Worm (Caenorhabditis elegans) whole organism, mixed stage, embryonic: Measurements from ENCODE around the gene W06A11.1.
A peak's percentile ranks its signal among the peaks of the same experiment; 100 is the strongest.

Experiments
- M03D4.4 ChIP-seq: sonication (generic microtip); optimal IDR thresholded peaks from 2 replicates; lab custom pipeline; 2017; ENCODE audit warnings: mild to moderate bottlenecking, missing genetic modification characterization, missing compliant biosample characterization
- bed-3 ChIP-seq: fragments of 200-800 bp; sonication (Bioruptor generic); optimal IDR thresholded peaks from 3 replicates; lab custom pipeline; 2018; ENCODE audit warnings: mild to moderate bottlenecking, missing genetic modification characterization, moderate library complexity, missing compliant biosample characterization
- blmp-1 ChIP-seq: fragments of 150-350 bp; optimal IDR thresholded peaks from 2 replicates; lab custom pipeline; 2014; ENCODE audit warnings: missing biosample characterization, missing genetic modification characterization
- ceh-39 ChIP-seq: fragments of 150-350 bp; optimal IDR thresholded peaks from 2 replicates; lab custom pipeline; 2014; ENCODE audit warnings: missing biosample characterization, missing genetic modification characterization
- ceh-43 ChIP-seq: fragments of 200-800 bp; sonication (Bioruptor generic); optimal IDR thresholded peaks from 2 replicates; lab custom pipeline; 2018; ENCODE audit warnings: mild to moderate bottlenecking, missing genetic modification characterization, moderate library complexity, missing compliant biosample characterization
- ceh-83 ChIP-seq: fragments of 200-800 bp; sonication (Bioruptor generic); optimal IDR thresholded peaks from 2 replicates; lab custom pipeline; 2018; ENCODE audit warnings: mild to moderate bottlenecking, missing genetic modification characterization, missing compliant biosample characterization
- ces-1 ChIP-seq: fragments of 150-350 bp; optimal IDR thresholded peaks from 2 replicates; lab custom pipeline; 2014; ENCODE audit warnings: missing biosample characterization, missing genetic modification reagents, missing genetic modification characterization
- elt-1 ChIP-seq: sonication (generic microtip); optimal IDR thresholded peaks from 2 replicates; lab custom pipeline; 2017; ENCODE audit warnings: missing genetic modification characterization, mild to moderate bottlenecking, missing compliant biosample characterization, antibody characterized with exemption, moderate library complexity, borderline replicate concordance; ENCODE audit not compliant: insufficient read depth
- elt-3 ChIP-seq: fragments of 150-350 bp; optimal IDR thresholded peaks from 2 replicates; lab custom pipeline; 2014; ENCODE audit warnings: missing biosample characterization, missing genetic modification characterization
- hlh-1 ChIP-seq: fragments of 150-350 bp; optimal IDR thresholded peaks from 2 replicates; lab custom pipeline; 2014; ENCODE audit warnings: missing biosample characterization, missing genetic modification reagents, missing genetic modification characterization
- lin-13 ChIP-seq: fragments of 150-350 bp; optimal IDR thresholded peaks from 2 replicates; lab custom pipeline; 2014; ENCODE audit warnings: missing biosample characterization, missing genetic modification characterization
- lsy-2 ChIP-seq: fragments of 150-350 bp; optimal IDR thresholded peaks from 2 replicates; lab custom pipeline; 2014; ENCODE audit warnings: missing biosample characterization, missing genetic modification characterization
- mab-5 ChIP-seq: fragments of 150-350 bp; optimal IDR thresholded peaks from 2 replicates; lab custom pipeline; 2014; ENCODE audit warnings: missing biosample characterization, missing genetic modification characterization
- mep-1 ChIP-seq: fragments of 150-350 bp; optimal IDR thresholded peaks from 2 replicates; lab custom pipeline; 2017; ENCODE audit warnings: missing biosample characterization, missing genetic modification reagents, missing genetic modification characterization, inconsistent platforms
- mls-2 ChIP-seq: sonication (generic microtip); optimal IDR thresholded peaks from 2 replicates; lab custom pipeline; 2016; ENCODE audit warnings: mild to moderate bottlenecking, missing genetic modification characterization, moderate library complexity, missing compliant biosample characterization
- nhr-12 ChIP-seq: fragments of 150-350 bp; optimal IDR thresholded peaks from 2 replicates; lab custom pipeline; 2014; ENCODE audit warnings: missing biosample characterization, missing genetic modification characterization
- nhr-2 ChIP-seq: fragments of 150-350 bp; optimal IDR thresholded peaks from 2 replicates; lab custom pipeline; 2014; ENCODE audit warnings: missing biosample characterization, missing genetic modification characterization
- nhr-237 ChIP-seq: fragments of 150-350 bp; optimal IDR thresholded peaks from 2 replicates; lab custom pipeline; 2014; ENCODE audit warnings: missing biosample characterization, missing genetic modification characterization
- nhr-28 ChIP-seq: fragments of 150-350 bp; optimal IDR thresholded peaks from 2 replicates; lab custom pipeline; 2014; ENCODE audit warnings: missing biosample characterization, missing genetic modification characterization
- nhr-76 ChIP-seq: sonication (generic microtip); optimal IDR thresholded peaks from 2 replicates; lab custom pipeline; 2017; ENCODE audit warnings: missing biosample characterization, missing genetic modification characterization
- snpc-4 ChIP-seq: fragments of 150-350 bp; optimal IDR thresholded peaks from 2 replicates; lab custom pipeline; 2014; ENCODE audit warnings: missing biosample characterization, missing genetic modification characterization
- sptf-1 ChIP-seq: sonication (generic microtip); optimal IDR thresholded peaks from 2 replicates; lab custom pipeline; 2017; ENCODE audit warnings: mild to moderate bottlenecking, missing genetic modification characterization, moderate library complexity, missing compliant biosample characterization
- tbx-8 ChIP-seq: fragments of 200-800 bp; sonication (Bioruptor generic); optimal IDR thresholded peaks from 2 replicates; lab custom pipeline; 2018; ENCODE audit warnings: mild to moderate bottlenecking, missing genetic modification characterization, moderate library complexity, missing compliant biosample characterization
- unc-120 ChIP-seq: sonication (generic microtip); optimal IDR thresholded peaks from 2 replicates; lab custom pipeline; 2017; ENCODE audit warnings: missing genetic modification characterization, missing compliant biosample characterization; ENCODE audit not compliant: poor library complexity, severe bottlenecking
- unc-39 ChIP-seq: fragments of 150-350 bp; optimal IDR thresholded peaks from 2 replicates; lab custom pipeline; 2014; ENCODE audit warnings: missing biosample characterization, missing genetic modification characterization
- unc-62 ChIP-seq: fragments of 150-350 bp; optimal IDR thresholded peaks from 2 replicates; lab custom pipeline; 2014; ENCODE audit warnings: missing biosample characterization, missing genetic modification reagents, missing genetic modification characterization
- zip-8 ChIP-seq: fragments of 150-350 bp; optimal IDR thresholded peaks from 2 replicates; lab custom pipeline; 2014; ENCODE audit warnings: missing biosample characterization, missing genetic modification characterization
- ztf-11 ChIP-seq: fragments of 150-350 bp; optimal IDR thresholded peaks from 2 replicates; lab custom pipeline; 2014; ENCODE audit warnings: missing biosample characterization, missing genetic modification characterization

The W06A11.1 gene

ce11 chrII:4067258-4067657, at the start of gene W06A11.1:
TSS of gene W06A11.1 (plus strand) at chrII:4067558.
- TF ChIP-seq ceh-39 (tag; lab: Kevin White, UChicago), result no peak
- TF ChIP-seq nhr-12, result no peak
- TF ChIP-seq elt-1 (tag; lab: Kevin White, UChicago), result no peak
- TF ChIP-seq zip-8 (tag; lab: Kevin White, UChicago), result no peak

DNA sequence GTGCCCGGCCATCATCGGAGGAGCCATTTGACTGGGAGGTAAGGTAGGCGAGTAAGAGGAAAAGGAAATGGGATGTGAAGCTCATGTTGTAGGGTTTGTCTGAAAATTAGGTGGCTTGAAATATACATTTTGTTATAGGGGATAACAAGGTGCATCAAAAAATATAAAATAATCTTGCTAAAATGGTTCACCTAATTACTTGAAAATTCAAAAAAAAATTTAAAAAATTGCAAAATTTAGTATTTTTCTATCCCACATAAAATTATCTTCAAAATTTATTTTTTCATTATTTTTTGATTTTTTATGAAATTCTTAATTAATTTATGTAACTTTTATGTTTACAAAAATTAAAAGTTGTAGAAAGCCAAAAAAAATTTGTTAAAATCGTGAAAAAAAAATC, 48.7 kb upstream of the W06A11.1 start, which contains the start of gene K07D4.6:
Gene K07D4.6, minus strand, starts transcription at position 101 of the 400 bp plus-strand sequence.
- TF ChIP-seq mls-2 (no peak), mep-1 (tag; lab: Kevin White, UChicago) (no peak), elt-1 (tag; lab: Kevin White, UChicago) (no peak), nhr-237 (tag; lab: Kevin White, UChicago) (no peak), ztf-11 (tag; lab: Kevin White, UChicago) (no peak), unc-39 (tag; lab: Kevin White, UChicago) (no peak), nhr-28 (no peak), elt-3 (tag; lab: Kevin White, UChicago) (no peak)

DNA sequence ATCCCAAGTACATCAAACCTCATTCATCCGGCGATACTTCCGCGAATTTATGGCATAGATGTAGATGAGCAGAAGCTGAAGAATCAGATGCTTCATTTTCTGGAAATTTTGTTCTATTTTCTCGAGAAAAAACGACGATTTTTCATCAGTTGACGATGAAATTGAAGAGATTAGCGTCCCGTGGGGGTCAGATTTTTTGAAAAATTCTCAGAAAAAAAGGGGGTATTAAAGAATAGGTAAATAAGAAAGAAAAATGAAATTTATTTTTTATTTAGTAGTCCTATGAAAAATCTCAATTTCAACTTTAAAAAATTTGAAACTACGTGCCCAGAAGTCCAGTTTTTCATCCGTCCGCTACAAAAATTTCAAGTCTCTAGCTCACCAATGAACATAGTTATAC, 41.9 kb upstream of the W06A11.1 start, which contains the start of gene K07D4.5:
Gene K07D4.5, minus strand, starts transcription at position 101 of the 400 bp plus-strand sequence.
- no peak for TF ChIP-seq unc-62 (GFP tag; lab: Kevin White, UChicago)
- no peak for TF ChIP-seq nhr-2 (tag; lab: Kevin White, UChicago)

DNA sequence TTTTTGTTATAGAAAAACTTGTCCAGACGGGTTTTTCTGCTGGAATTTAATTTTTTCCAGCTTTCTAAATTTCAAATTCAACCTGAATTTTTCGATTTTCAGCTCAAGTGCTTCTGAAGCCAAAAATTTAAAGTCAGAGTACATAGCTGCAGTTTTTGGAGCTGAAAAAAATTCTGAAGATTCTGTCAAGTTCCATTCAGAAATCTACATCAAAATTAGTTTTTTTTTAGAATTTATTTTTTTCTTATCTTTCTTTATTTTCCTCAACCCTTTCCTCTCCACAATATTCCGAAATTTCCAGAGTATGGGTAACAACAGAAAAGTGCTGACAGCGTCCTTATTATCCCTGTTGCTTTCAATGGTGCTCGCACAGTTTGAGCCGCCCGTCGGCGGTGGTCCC, 39.1 kb upstream of the W06A11.1 start, which contains the start of gene K07D4.9:
Gene K07D4.9, plus strand, starts transcription at position 301 of the 400 bp plus-strand sequence.
- TF ChIP-seq ceh-43 (no peak), nhr-28 (no peak), nhr-2 (tag; lab: Kevin White, UChicago) (no peak), ceh-83 (GFP tag; lab: Kevin White, UChicago) (no peak), nhr-12 (no peak), mab-5 (no peak), lsy-2 (tag; lab: Kevin White, UChicago) (no peak), ces-1 (GFP tag; lab: Kevin White, UChicago) (no peak), zip-8 (tag; lab: Kevin White, UChicago) (no peak), mls-2 (no peak), lin-13 (tag; lab: Kevin White, UChicago) (no peak)

DNA sequence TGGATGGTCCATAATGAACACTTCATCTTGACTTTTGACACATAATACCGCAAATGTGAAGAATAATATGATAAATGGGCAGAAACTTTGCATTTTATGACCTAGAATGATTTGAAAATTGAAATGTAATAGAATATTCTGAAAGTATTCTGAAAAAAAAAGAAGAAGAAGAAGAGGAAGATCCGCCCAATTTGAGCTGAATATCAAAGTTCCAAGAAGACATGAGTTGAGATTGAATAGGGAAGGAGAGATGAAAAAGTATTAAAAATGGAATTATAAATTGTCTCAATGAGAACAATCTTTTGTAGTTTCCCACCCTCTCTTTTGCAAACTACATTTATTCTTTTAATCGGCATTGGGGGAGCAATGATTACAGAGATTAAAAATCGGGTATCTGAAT, 35.1 kb upstream of the W06A11.1 start, which contains the start of gene K07D4.4:
Gene K07D4.4, minus strand, starts transcription at position 101 of the 400 bp plus-strand sequence.
- TF ChIP-seq blmp-1 (tag; lab: Kevin White, UChicago) (no peak), mab-5 (no peak), elt-3 (tag; lab: Kevin White, UChicago) (no peak), elt-1 (tag; lab: Kevin White, UChicago) (no peak), lsy-2 (tag; lab: Kevin White, UChicago) (no peak), hlh-1 (tag; lab: Kevin White, UChicago) (no peak), nhr-12 (no peak), nhr-28 (no peak), mep-1 (tag; lab: Kevin White, UChicago) (no peak), ces-1 (GFP tag; lab: Kevin White, UChicago) (no peak), bed-3 (GFP tag; lab: Kevin White, UChicago) (no peak), nhr-76 (no peak), tbx-8 (no peak), snpc-4 (tag; lab: Kevin White, UChicago) (no peak)
- TF ChIP-seq, all 35 proteins: peak for 0

ce11 chrII:4038541-4038940, 28.8 kb upstream of the W06A11.1 start, which contains the start of gene pqn-48:
TSS of gene pqn-48 (plus strand) at chrII:4038884.
- peak; percentile 32 for TF ChIP-seq hlh-1 (tag; lab: Kevin White, UChicago)
- TF ChIP-seq zip-8 (tag; lab: Kevin White, UChicago), result no peak
- peak; percentile 49 for TF ChIP-seq unc-120
- TF ChIP-seq sptf-1 (tag; lab: Kevin White, UChicago), result no peak

- TF ChIP-seq nhr-76, result no peak
- no peak for TF ChIP-seq M03D4.4 (tag; lab: Kevin White, UChicago)
Observed at ce11 chrII:4040066-4040465, 27.3 kb upstream of the W06A11.1 start.
